Worm (Caenorhabditis elegans) whole organism, young adult: ENCODE measurements around the gene Y82E9BR.8.
"Not testable (repeated sequence)": the region's sequence is repeated elsewhere in the genome, so short reads cannot be mapped to it uniquely, and the experiment has no call there.

Experiments used
- F23B12.7 ChIP-seq: sonication (generic microtip); optimal IDR thresholded peaks from 2 replicates; lab custom pipeline; 2017; ENCODE audit warnings: missing genetic modification characterization, mild to moderate bottlenecking, missing compliant biosample characterization, antibody characterized with exemption, moderate library complexity; ENCODE audit not compliant: insufficient read depth
- F57C9.4 ChIP-seq: sonication (generic microtip); optimal IDR thresholded peaks from 2 replicates; lab custom pipeline; 2017; ENCODE audit warnings: mild to moderate bottlenecking, missing genetic modification characterization, missing compliant biosample characterization
- lin-35 ChIP-seq, 3 experiments: fragments of 150-350 bp in 2 of 3; sonication (generic microtip) in 1 of 3; optimal IDR thresholded peaks; 2 replicates each; lab custom pipeline; 2014 to 2018; ENCODE audit warnings: missing biosample characterization in 3 of 3, missing genetic modification characterization in 3 of 3, missing genetic modification reagents in 3 of 3
- nfya-1 ChIP-seq: sonication (generic microtip); optimal IDR thresholded peaks from 2 replicates; lab custom pipeline; 2017; ENCODE audit warnings: antibody characterized with exemption, missing compliant biosample characterization, missing genetic modification characterization, borderline replicate concordance; ENCODE audit not compliant: insufficient read depth
- nhr-80 ChIP-seq: sonication (generic microtip); optimal IDR thresholded peaks from 2 replicates; lab custom pipeline; 2016; ENCODE audit warnings: missing genetic modification characterization, missing compliant biosample characterization
- xnd-1 ChIP-seq: sonication (generic microtip); optimal IDR thresholded peaks from 2 replicates; lab custom pipeline; 2016; ENCODE audit warnings: missing genotype, missing genetic modification reagents, missing genetic modification characterization, missing compliant biosample characterization
- ztf-26 ChIP-seq: sonication (generic microtip); optimal IDR thresholded peaks from 2 replicates; lab custom pipeline; 2017; ENCODE audit warnings: missing genetic modification characterization, missing compliant biosample characterization
- ztf-3 ChIP-seq: fragments of 200-800 bp; sonication (Bioruptor generic); optimal IDR thresholded peaks from 2 replicates; lab custom pipeline; 2018; ENCODE audit warnings: mild to moderate bottlenecking, missing genetic modification characterization, missing compliant biosample characterization

DNA sequence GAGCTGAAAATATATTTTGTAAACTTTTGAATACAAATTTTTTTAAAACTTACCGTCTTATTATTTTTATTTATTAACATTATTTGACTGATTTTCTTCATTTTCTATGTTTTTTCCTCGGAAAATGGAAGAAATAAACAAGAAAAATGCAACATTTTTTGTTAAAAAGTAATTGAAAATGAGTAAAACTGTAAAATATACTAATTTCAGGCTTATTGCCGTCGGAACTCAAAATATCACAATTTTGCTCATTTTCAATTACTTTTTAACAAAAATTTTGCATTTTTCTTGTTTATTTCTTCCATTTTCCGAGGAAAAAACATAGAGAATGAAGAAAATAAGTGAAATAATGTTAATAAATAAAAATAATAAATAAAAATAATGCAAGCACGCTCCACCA lies 17.6 kb upstream of the Y82E9BR.8 start, which contains the start of gene Y82E9BR.10:
- not testable (repeated sequence) for TF ChIP-seq xnd-1 (tag; lab: Kevin White, UChicago); ztf-26 (tag; lab: Kevin White, UChicago); nhr-80 (tag; lab: Kevin White, UChicago); lin-35 (GFP tag; optimal IDR thresholded peaks at IDR 0.05; lab: Kevin White, UChicago); F57C9.4; F23B12.7 (tag; lab: Kevin White, UChicago); ztf-3 (GFP tag; lab: Kevin White, UChicago); nfya-1
